Fruit fly (Drosophila melanogaster) whole organism, prepupa: Measurements from ENCODE around the gene CG1789.

Experiments used
- CG10631 ChIP-seq: fragments of 200-800 bp; sonication (Bioruptor generic); optimal IDR thresholded peaks from 2 replicates; lab custom pipeline; 2016; ENCODE audit warnings: missing biosample characterization, missing genetic modification characterization
- CG31627 ChIP-seq: fragments of 200-800 bp; sonication (Bioruptor generic); optimal IDR thresholded peaks from 3 replicates; lab custom pipeline; 2016; ENCODE audit warnings: missing biosample characterization, missing genetic modification characterization
- CG32006 ChIP-seq: fragments of 200-800 bp; sonication (Bioruptor generic); optimal IDR thresholded peaks from 3 replicates; lab custom pipeline; 2017; ENCODE audit warnings: missing biosample characterization, mild to moderate bottlenecking, missing genetic modification characterization
- CG6854 ChIP-seq: fragments of 200-800 bp; sonication (Bioruptor generic); optimal IDR thresholded peaks from 2 replicates; lab custom pipeline; 2017; ENCODE audit warnings: missing biosample characterization, mild to moderate bottlenecking, missing genetic modification characterization
- CG8319 ChIP-seq: fragments of 200-800 bp; sonication (Bioruptor generic); optimal IDR thresholded peaks from 3 replicates; lab custom pipeline; 2016; ENCODE audit warnings: missing biosample characterization, missing genetic modification characterization
- CG8632 ChIP-seq: fragments of 200-800 bp; sonication (Bioruptor generic); optimal IDR thresholded peaks from 3 replicates; lab custom pipeline; 2016; ENCODE audit warnings: missing biosample characterization, missing genetic modification characterization
- Met ChIP-seq: fragments of 200-800 bp; sonication (Bioruptor generic); optimal IDR thresholded peaks from 3 replicates; lab custom pipeline; 2016; ENCODE audit warnings: missing biosample characterization, missing genetic modification characterization
- Sox102F ChIP-seq: fragments of 200-800 bp; sonication (Bioruptor generic); optimal IDR thresholded peaks from 2 replicates; lab custom pipeline; 2016; ENCODE audit warnings: missing biosample characterization, mild to moderate bottlenecking, missing genetic modification characterization
- cyc ChIP-seq: fragments of 200-800 bp; sonication (Bioruptor generic); optimal IDR thresholded peaks from 3 replicates; lab custom pipeline; 2016; ENCODE audit warnings: missing biosample characterization, missing genetic modification characterization
- fd85E ChIP-seq: fragments of 200-800 bp; sonication (Bioruptor generic); optimal IDR thresholded peaks from 3 replicates; lab custom pipeline; 2016; ENCODE audit warnings: missing biosample characterization, missing genetic modification characterization
- lz ChIP-seq: fragments of 200-800 bp; sonication (Bioruptor generic); optimal IDR thresholded peaks from 3 replicates; lab custom pipeline; 2016; ENCODE audit warnings: missing biosample characterization, missing genetic modification characterization
- spab ChIP-seq: fragments of 200-800 bp; sonication (Bioruptor generic); optimal IDR thresholded peaks from 2 replicates; lab custom pipeline; 2017; ENCODE audit warnings: missing biosample characterization, mild to moderate bottlenecking, missing genetic modification characterization, missing genetic modification reagents
- vri ChIP-seq: fragments of 200-800 bp; sonication (Bioruptor generic); optimal IDR thresholded peaks from 3 replicates; lab custom pipeline; 2016; ENCODE audit warnings: missing biosample characterization, mild to moderate bottlenecking, missing genetic modification characterization

- TF ChIP-seq CG10631 (GFP tag; lab: Kevin White, UChicago) (no peak), vri (GFP tag; lab: Kevin White, UChicago) (no peak), Met (GFP tag; lab: Kevin White, UChicago) (no peak), CG6854 (GFP tag; lab: Kevin White, UChicago) (no peak), CG31627 (GFP tag; lab: Kevin White, UChicago) (no peak), lz (GFP tag; lab: Kevin White, UChicago) (no peak), CG32006 (GFP tag; lab: Kevin White, UChicago) (no peak), CG8319 (GFP tag; lab: Kevin White, UChicago) (no peak), CG8632 (GFP tag; lab: Kevin White, UChicago) (no peak), fd85E (GFP tag; lab: Kevin White, UChicago) (no peak), Sox102F (GFP tag; lab: Kevin White, UChicago) (no peak), spab (GFP tag; lab: Kevin White, UChicago) (no peak), cyc (no peak)
Observed at dm6 chrX:8732379-8732778, 12.1 kb downstream of the CG1789 start.
